Worm (Caenorhabditis elegans): ENCODE data around the gene T04F3.5.

ce11 chrV:11760371-11760770 is at the start of gene T04F3.5:
- TF ChIP-seq him-1 (tag; optimal IDR thresholded peaks at IDR 0.05) (no peak), W03F9.2 (tag; optimal IDR thresholded peaks at IDR 0.05) (no peak)

Data from whole organism, L4/young adult.